Worm (Caenorhabditis elegans) whole organism, late embryonic: ENCODE data around the gene F36H12.9.

Source experiments
- ama-1 ChIP-seq: fragments of 150-350 bp; optimal IDR thresholded peaks from 2 replicates; lab custom pipeline; 2014
- nhr-11 ChIP-seq: fragments of 150-350 bp; optimal IDR thresholded peaks from 2 replicates; lab custom pipeline; 2014; ENCODE audit warnings: missing biosample characterization, missing genetic modification characterization
- pat-9 ChIP-seq: fragments of 200-800 bp; sonication (Bioruptor generic); optimal IDR thresholded peaks from 2 replicates; lab custom pipeline; 2018; ENCODE audit warnings: mild to moderate bottlenecking, missing genetic modification characterization, moderate library complexity, missing compliant biosample characterization
- pha-4 ChIP-seq: fragments of 150-350 bp; optimal IDR thresholded peaks from 2 replicates; lab custom pipeline; 2018; ENCODE audit warnings: missing biosample characterization, missing genetic modification reagents, missing genetic modification characterization
- rnt-1 ChIP-seq: sonication (generic microtip); optimal IDR thresholded peaks from 2 replicates; lab custom pipeline; 2016; ENCODE audit warnings: missing genetic modification characterization, missing compliant biosample characterization

- TF ChIP-seq nhr-11 (tag; lab: Kevin White, UChicago) (no peak), rnt-1 (no peak), pha-4 (tag; lab: Kevin White, UChicago) (no peak), pat-9 (no peak), ama-1 (lab: Kevin White, UChicago) (no peak)
Measured at ce11 chrIV:5290547-5290946, 33.7 kb downstream of the F36H12.9 start, which contains the start of gene nlp-47.
